Worm (Caenorhabditis elegans) whole organism, mixed stage, embryonic: ENCODE data around the gene math-31.

Experiments
- bed-3 ChIP-seq: fragments of 200-800 bp; sonication (Bioruptor generic); optimal IDR thresholded peaks from 3 replicates; lab custom pipeline; 2018; ENCODE audit warnings: mild to moderate bottlenecking, missing genetic modification characterization, moderate library complexity, missing compliant biosample characterization
- flh-1 ChIP-seq: fragments of 200-800 bp; sonication (Bioruptor generic); optimal IDR thresholded peaks from 2 replicates; lab custom pipeline; 2018; ENCODE audit warnings: mild to moderate bottlenecking, missing genetic modification characterization, moderate library complexity, missing compliant biosample characterization
- mab-5 ChIP-seq: fragments of 150-350 bp; optimal IDR thresholded peaks from 2 replicates; lab custom pipeline; 2014; ENCODE audit warnings: missing biosample characterization, missing genetic modification characterization
- nhr-76 ChIP-seq: sonication (generic microtip); optimal IDR thresholded peaks from 2 replicates; lab custom pipeline; 2017; ENCODE audit warnings: missing biosample characterization, missing genetic modification characterization
- sem-2 ChIP-seq: fragments of 200-800 bp; sonication (Bioruptor generic); optimal IDR thresholded peaks from 2 replicates; lab custom pipeline; 2018; ENCODE audit warnings: mild to moderate bottlenecking, missing genetic modification characterization, missing compliant biosample characterization
- snpc-4 ChIP-seq: fragments of 150-350 bp; optimal IDR thresholded peaks from 2 replicates; lab custom pipeline; 2014; ENCODE audit warnings: missing biosample characterization, missing genetic modification characterization
- unc-39 ChIP-seq: fragments of 150-350 bp; optimal IDR thresholded peaks from 2 replicates; lab custom pipeline; 2014; ENCODE audit warnings: missing biosample characterization, missing genetic modification characterization
- unc-62 ChIP-seq: fragments of 150-350 bp; optimal IDR thresholded peaks from 2 replicates; lab custom pipeline; 2014; ENCODE audit warnings: missing biosample characterization, missing genetic modification reagents, missing genetic modification characterization
- ztf-11 ChIP-seq: fragments of 150-350 bp; optimal IDR thresholded peaks from 2 replicates; lab custom pipeline; 2014; ENCODE audit warnings: missing biosample characterization, missing genetic modification characterization

- TF ChIP-seq sem-2: no peak
- no peak for TF ChIP-seq ztf-11 (tag; lab: Kevin White, UChicago)
- no peak for TF ChIP-seq mab-5
- no peak for TF ChIP-seq bed-3
- TF ChIP-seq unc-39 (tag; lab: Kevin White, UChicago): no peak
- TF ChIP-seq nhr-76 (tag; lab: Kevin White, UChicago): no peak
- TF ChIP-seq snpc-4: no peak
- TF ChIP-seq flh-1 (GFP tag; lab: Kevin White, UChicago): no peak
- no peak for TF ChIP-seq unc-62 (GFP tag; lab: Kevin White, UChicago)
These were observed 8.4 kb upstream of the math-31 start, which contains the start of gene bath-7 for ce11 chrII:1921018-1921417.
